Fruit fly (Drosophila melanogaster) whole organism, embryonic: ENCODE data around the gene CG13008.

Source experiments
- Adf1 ChIP-seq: fragments of 200-800 bp; sonication (Bioruptor generic); IDR thresholded peaks from 2 replicates; pipeline ENCODE4 v1.3.6; 2022; ENCODE audit warnings: missing biosample characterization, missing genetic modification characterization
- Bdp1 ChIP-seq: fragments of 200-800 bp; sonication (Bioruptor generic); optimal IDR thresholded peaks from 3 replicates; lab custom pipeline; 2016; ENCODE audit warnings: missing biosample characterization, missing genetic modification characterization
- CG10431 ChIP-seq: fragments of 200-800 bp; sonication (Bioruptor generic); optimal IDR thresholded peaks from 3 replicates; lab custom pipeline; 2018; ENCODE audit warnings: missing biosample characterization, mild to moderate bottlenecking, missing genetic modification characterization
- CG10979 ChIP-seq: fragments of 200-800 bp; sonication (Bioruptor generic); optimal IDR thresholded peaks from 2 replicates; lab custom pipeline; 2018; ENCODE audit warnings: missing biosample characterization, mild to moderate bottlenecking, missing genetic modification characterization, moderate library complexity
- CG13775 ChIP-seq: fragments of 200-800 bp; sonication (Bioruptor generic); optimal IDR thresholded peaks from 3 replicates; lab custom pipeline; 2017; ENCODE audit warnings: missing biosample characterization, mild to moderate bottlenecking, missing genetic modification characterization
- CG16779 ChIP-seq: fragments of 200-800 bp; sonication (Bioruptor generic); IDR thresholded peaks from 2 replicates; pipeline ENCODE4 v1.3.6; 2022; ENCODE audit warnings: missing biosample characterization, missing genetic modification characterization
- CG43689 ChIP-seq: fragments of 200-800 bp; sonication (Bioruptor generic); IDR thresholded peaks from 2 replicates; pipeline ENCODE4 v1.3.6; 2022; ENCODE audit warnings: missing biosample characterization, missing genetic modification characterization
- CG5180 ChIP-seq: fragments of 200-800 bp; sonication (Bioruptor generic); optimal IDR thresholded peaks from 3 replicates; lab custom pipeline; 2017; ENCODE audit warnings: missing biosample characterization, missing genetic modification characterization, mild to moderate bottlenecking, moderate library complexity, missing genetic modification reagents
- CG6654 ChIP-seq: fragments of 200-800 bp; sonication (Bioruptor generic); optimal IDR thresholded peaks from 2 replicates; lab custom pipeline; 2017; ENCODE audit warnings: missing biosample characterization, mild to moderate bottlenecking, missing genetic modification characterization
- CG6689 ChIP-seq: fragments of 200-800 bp; sonication (Bioruptor generic); IDR thresholded peaks from 2 replicates; pipeline ENCODE4 v1.3.6; 2022; ENCODE audit warnings: missing biosample characterization, missing genetic modification characterization
- CG6813 ChIP-seq: fragments of 200-800 bp; sonication (Bioruptor generic); optimal IDR thresholded peaks from 2 replicates; lab custom pipeline; 2017; ENCODE audit warnings: missing biosample characterization, missing genetic modification characterization, mild to moderate bottlenecking, moderate library complexity, missing genetic modification reagents
- CG7786 ChIP-seq: fragments of 200-800 bp; sonication (Bioruptor generic); optimal IDR thresholded peaks from 2 replicates; lab custom pipeline; 2016; ENCODE audit warnings: missing biosample characterization, missing genetic modification characterization
- CG7987 ChIP-seq: fragments of 200-800 bp; sonication (Bioruptor generic); optimal IDR thresholded peaks from 2 replicates; lab custom pipeline; 2018; ENCODE audit warnings: missing biosample characterization, mild to moderate bottlenecking, missing genetic modification characterization, moderate library complexity
- CG9437 ChIP-seq: fragments of 200-800 bp; sonication (Bioruptor generic); optimal IDR thresholded peaks from 2 replicates; lab custom pipeline; 2018; ENCODE audit warnings: missing biosample characterization, mild to moderate bottlenecking, missing genetic modification characterization
- CrebB ChIP-seq: fragments of 200-800 bp; sonication (Bioruptor generic); optimal IDR thresholded peaks from 3 replicates; lab custom pipeline; 2018; ENCODE audit warnings: missing biosample characterization, mild to moderate bottlenecking, missing genetic modification characterization
- Fer1 ChIP-seq: fragments of 200-800 bp; sonication (Bioruptor generic); optimal IDR thresholded peaks from 2 replicates; lab custom pipeline; 2017; ENCODE audit warnings: missing biosample characterization, mild to moderate bottlenecking, missing genetic modification characterization
- HLH3B ChIP-seq: fragments of 200-800 bp; sonication (Bioruptor generic); IDR thresholded peaks from 2 replicates; pipeline ENCODE4 v1.3.6; 2022; ENCODE audit warnings: missing biosample characterization, missing genetic modification characterization
- HLH54F ChIP-seq: fragments of 200-800 bp; sonication (Bioruptor generic); optimal IDR thresholded peaks from 3 replicates; lab custom pipeline; 2016; ENCODE audit warnings: missing biosample characterization, missing genetic modification characterization
- Hr51 ChIP-seq, 2 experiments: fragments of 200-800 bp; sonication (Bioruptor generic); optimal IDR thresholded peaks; 2 replicates in 1 of 2; 3 replicates in 1 of 2; lab custom pipeline; 2016 to 2018; ENCODE audit warnings: missing biosample characterization in 2 of 2, missing genetic modification characterization in 2 of 2, mild to moderate bottlenecking in 1 of 2, moderate library complexity in 1 of 2
- Meics ChIP-seq: fragments of 200-800 bp; sonication (Bioruptor generic); optimal IDR thresholded peaks from 2 replicates; lab custom pipeline; 2017; ENCODE audit warnings: missing biosample characterization, mild to moderate bottlenecking, missing genetic modification characterization
- Oaz ChIP-seq: fragments of 200-800 bp; sonication (Bioruptor generic); IDR thresholded peaks from 2 replicates; pipeline ENCODE4 v1.3.6; 2022; ENCODE audit warnings: missing biosample characterization, missing genetic modification characterization
- Ptx1 ChIP-seq: fragments of 200-800 bp; sonication (Bioruptor generic); IDR thresholded peaks from 2 replicates; pipeline ENCODE4 v1.3.6; 2022; ENCODE audit warnings: missing biosample characterization, missing genetic modification characterization
- Trl ChIP-seq, 3 experiments: fragments of >200 bp in 2 of 3; fragments of 200-800 bp in 1 of 3; sonication (Bioruptor generic) in 1 of 3; optimal IDR thresholded peaks; 2 replicates in 1 of 3; 3 replicates in 2 of 3; lab custom pipeline; 2016 to 2017; ENCODE audit warnings: missing biosample characterization in 1 of 3, missing genetic modification characterization in 1 of 3
- ase ChIP-seq: fragments of 200-800 bp; sonication (Bioruptor generic); IDR thresholded peaks from 3 replicates; pipeline ENCODE4 v1.3.6; 2022; ENCODE audit warnings: missing biosample characterization, missing genetic modification characterization
- caup ChIP-seq: fragments of 200-800 bp; sonication (Bioruptor generic); optimal IDR thresholded peaks from 3 replicates; lab custom pipeline; 2017; ENCODE audit warnings: missing biosample characterization, mild to moderate bottlenecking, missing genetic modification characterization, moderate library complexity; ENCODE audit not compliant: severe bottlenecking
- chm ChIP-seq: fragments of 200-800 bp; sonication (Bioruptor generic); IDR thresholded peaks from 2 replicates; pipeline ENCODE4 v1.3.6; 2022; ENCODE audit warnings: missing biosample characterization, missing genetic modification characterization
- dati ChIP-seq: fragments of 200-800 bp; sonication (Bioruptor generic); IDR thresholded peaks from 2 replicates; pipeline ENCODE4 v1.3.6; 2022; ENCODE audit warnings: missing biosample characterization, missing genetic modification characterization
- disco-r ChIP-seq: fragments of 200-800 bp; sonication (Bioruptor generic); optimal IDR thresholded peaks from 2 replicates; lab custom pipeline; 2016; ENCODE audit warnings: missing biosample characterization, missing genetic modification characterization
- dm ChIP-seq: fragments of 200-800 bp; sonication (Bioruptor generic); optimal IDR thresholded peaks from 3 replicates; lab custom pipeline; 2016; ENCODE audit warnings: missing biosample characterization, missing genetic modification characterization
- ewg ChIP-seq: fragments of 200-800 bp; sonication (Bioruptor generic); optimal IDR thresholded peaks from 3 replicates; lab custom pipeline; 2017; ENCODE audit warnings: mild to moderate bottlenecking, missing biosample characterization, missing genetic modification reagents, missing genetic modification characterization
- exex ChIP-seq: fragments of 200-800 bp; sonication (Bioruptor generic); optimal IDR thresholded peaks from 4 replicates; lab custom pipeline; 2018; ENCODE audit warnings: missing biosample characterization, mild to moderate bottlenecking, missing genetic modification characterization, moderate library complexity
- eyg ChIP-seq: fragments of 200-800 bp; sonication (Bioruptor generic); optimal IDR thresholded peaks from 3 replicates; lab custom pipeline; 2016; ENCODE audit warnings: missing biosample characterization, missing genetic modification characterization
- grau ChIP-seq: fragments of 200-800 bp; optimal IDR thresholded peaks from 3 replicates; lab custom pipeline; 2019; ENCODE audit warnings: missing biosample characterization, mild to moderate bottlenecking, missing genetic modification characterization, moderate library complexity
- lbe ChIP-seq: fragments of 200-800 bp; sonication (Bioruptor generic); optimal IDR thresholded peaks from 2 replicates; lab custom pipeline; 2016; ENCODE audit warnings: missing biosample characterization, mild to moderate bottlenecking, missing genetic modification characterization
- odd ChIP-seq: fragments of 200-800 bp; sonication (Bioruptor generic); optimal IDR thresholded peaks from 2 replicates; lab custom pipeline; 2017; ENCODE audit warnings: missing biosample characterization, mild to moderate bottlenecking, missing genetic modification characterization
- phol ChIP-seq: fragments of 200-800 bp; sonication (Bioruptor generic); optimal IDR thresholded peaks from 3 replicates; lab custom pipeline; 2018; ENCODE audit warnings: missing biosample characterization, mild to moderate bottlenecking, missing genetic modification characterization, moderate library complexity
- salm ChIP-seq: fragments of 200-800 bp; sonication (Bioruptor generic); optimal IDR thresholded peaks from 2 replicates; lab custom pipeline; 2018; ENCODE audit warnings: missing biosample characterization, mild to moderate bottlenecking, missing genetic modification characterization
- so ChIP-seq: fragments of 200-800 bp; sonication (Bioruptor generic); IDR thresholded peaks from 3 replicates; pipeline ENCODE4 v1.3.6; 2022; ENCODE audit warnings: missing biosample characterization, missing genetic modification characterization
- sob ChIP-seq: fragments of 200-800 bp; sonication (Bioruptor generic); IDR thresholded peaks from 2 replicates; pipeline ENCODE4 v1.3.6; 2022; ENCODE audit warnings: missing biosample characterization, missing genetic modification characterization
- sqz ChIP-seq: fragments of 200-800 bp; sonication (Bioruptor generic); optimal IDR thresholded peaks from 3 replicates; lab custom pipeline; 2018; ENCODE audit warnings: missing biosample characterization, mild to moderate bottlenecking, missing genetic modification characterization
- tap ChIP-seq: fragments of 200-800 bp; optimal IDR thresholded peaks from 3 replicates; lab custom pipeline; 2019; ENCODE audit warnings: missing biosample characterization, mild to moderate bottlenecking, missing genetic modification characterization, moderate library complexity
- tgo ChIP-seq: fragments of 200-800 bp; sonication (Bioruptor generic); IDR thresholded peaks from 3 replicates; pipeline ENCODE4 v1.3.6; 2022; ENCODE audit warnings: missing biosample characterization, missing genetic modification characterization
- zf30C ChIP-seq: fragments of 200-800 bp; sonication (Bioruptor generic); optimal IDR thresholded peaks from 3 replicates; lab custom pipeline; 2018; ENCODE audit warnings: missing biosample characterization, mild to moderate bottlenecking, missing genetic modification characterization

CG13008 gene

dm6 chrX:16670691-16671481 is 40.2 kb upstream of the CG13008 start (continued):
- TF ChIP-seq Meics (GFP tag; lab: Kevin White, UChicago) (peak; percentile 36), CrebB (tag; lab: Kevin White, UChicago) (peak; percentile 15), eyg (GFP tag; lab: Kevin White, UChicago) (no peak), tgo (GFP tag; lab: Robert Waterston, UW) (0 out of 3 replicates have a peak, but pooled peaks have one; percentile 13)

- TF ChIP-seq Fer1 (GFP tag; lab: Kevin White, UChicago), result no peak
- TF ChIP-seq Adf1 (GFP tag; lab: Robert Waterston, UW), result peak; percentile 58; the same call in 1 of the 2 replicates
- TF ChIP-seq CG9437 (GFP tag; lab: Kevin White, UChicago), result peak; percentile 62
These were observed 38.2 kb upstream of the CG13008 start for dm6 chrX:16672904-16673303.

DNA sequence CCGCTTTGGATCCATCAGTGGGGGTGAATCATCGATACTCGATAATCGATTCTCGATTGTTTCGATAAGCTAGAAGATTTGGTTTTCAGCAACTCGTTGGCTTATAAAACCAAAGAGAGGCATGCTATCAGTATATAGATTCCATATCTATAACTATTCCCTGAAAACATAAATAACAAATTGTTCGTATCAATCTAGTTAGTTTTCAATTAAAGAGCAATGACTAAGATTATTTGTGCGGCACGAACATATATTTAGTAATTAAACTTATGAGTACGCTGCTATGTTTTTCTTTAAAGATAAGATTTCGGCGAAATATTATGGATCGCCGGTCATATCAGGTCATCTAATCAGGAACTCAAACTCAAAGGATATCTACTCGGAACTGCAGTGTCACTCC is 36.6 kb upstream of the CG13008 start:
- TF ChIP-seq exex (tag; lab: Kevin White, UChicago) (peak; percentile 98), Trl (optimal IDR thresholded peaks at IDR 0.05; lab: Kevin White, UChicago) (no peak), Trl (GFP tag; optimal IDR thresholded peaks at IDR 0.05; lab: Kevin White, UChicago) (no peak)

dm6 chrX:16676653-16677052 is 34.5 kb upstream of the CG13008 start, which contains the start of gene CG13012:
Gene CG13012 (minus strand): TSS chrX:16676753.
- TF ChIP-seq so (GFP tag; lab: Robert Waterston, UW), result no peak
- TF ChIP-seq CG6813, result no peak
- no peak for TF ChIP-seq zf30C (GFP tag; lab: Kevin White, UChicago)
- TF ChIP-seq CG16779 (GFP tag; lab: Robert Waterston, UW), result no peak
- no peak for TF ChIP-seq dm (GFP tag; lab: Kevin White, UChicago)
- no peak for TF ChIP-seq CG5180
- TF ChIP-seq ase, result no peak
- no peak for TF ChIP-seq dati (GFP tag; lab: Robert Waterston, UW)
- TF ChIP-seq ewg (GFP tag; lab: Kevin White, UChicago), result no peak
- no peak for TF ChIP-seq CG10431
- TF ChIP-seq sqz (GFP tag; lab: Kevin White, UChicago), result no peak
- TF ChIP-seq Ptx1, result no peak
- TF ChIP-seq odd (GFP tag; lab: Kevin White, UChicago), result no peak
- TF ChIP-seq Bdp1, result no peak
- no peak for TF ChIP-seq HLH3B
- no peak for TF ChIP-seq CG7987 (GFP tag; lab: Kevin White, UChicago)
- no peak for TF ChIP-seq sob (GFP tag; lab: Robert Waterston, UW)
- TF ChIP-seq chm (GFP tag; lab: Robert Waterston, UW), result no peak
- TF ChIP-seq CG6654, result no peak
- TF ChIP-seq, all 482 proteins: peak for 0

DNA sequence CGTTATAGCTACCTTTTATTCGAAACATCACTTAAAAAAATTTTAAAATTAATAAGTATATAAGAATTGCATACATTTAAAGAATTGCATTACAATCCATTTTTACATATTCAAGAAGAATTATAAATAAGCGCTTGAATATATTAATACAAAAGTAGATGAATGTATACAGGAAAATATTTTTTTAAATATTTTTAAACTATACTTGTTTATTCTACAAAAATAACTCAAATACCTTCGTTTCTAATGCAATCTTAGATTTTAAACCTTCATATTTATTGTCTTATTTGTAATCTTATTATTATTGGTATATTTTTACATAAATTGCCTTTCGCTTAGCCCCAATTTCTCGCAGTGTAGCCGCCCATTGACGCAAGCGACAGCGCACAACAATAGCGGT is 33.9 kb upstream of the CG13008 start:
- TF ChIP-seq lbe (GFP tag; lab: Kevin White, UChicago) (no peak), Hr51 (GFP tag; optimal IDR thresholded peaks at IDR 0.05; lab: Kevin White, UChicago) (peak in 1 of 2 experiments; percentile 29), grau (tag; lab: Kevin White, UChicago) (peak; percentile 20), CG43689 (GFP tag; lab: Robert Waterston, UW) (no peak), disco-r (no peak), CG7786 (GFP tag; lab: Kevin White, UChicago) (no peak), salm (no peak), Oaz (GFP tag; lab: Robert Waterston, UW) (no peak), phol (tag; lab: Kevin White, UChicago) (peak; percentile 6), CG6689 (GFP tag; lab: Robert Waterston, UW) (0 out of 2 replicates have a peak, but pooled peaks have one; percentile 22), CG10979 (peak; percentile 7), CG9437 (GFP tag; lab: Kevin White, UChicago) (no peak), CG13775 (GFP tag; lab: Kevin White, UChicago) (no peak), caup (GFP tag; lab: Kevin White, UChicago) (no peak), HLH54F (GFP tag; lab: Kevin White, UChicago) (no peak), tap (no peak)
